Fruit fly (Drosophila melanogaster): ENCODE measurements around the gene Men-b.
A peak's percentile ranks its signal among the peaks of the same experiment; 100 is the strongest.

Gene Men-b

dm6 chr3R:27185933-27186571 lies 34.6 kb downstream of the Men-b start (continued):
- TF ChIP-seq cato (GFP tag; optimal IDR thresholded peaks at IDR 0.05; ENCODE audit: borderline replicate concordance) (no peak), repo (GFP tag; optimal IDR thresholded peaks at IDR 0.05) (no peak), sob (GFP tag; IDR thresholded peaks at IDR 0.05) (no peak), Mad (GFP tag; optimal IDR thresholded peaks at IDR 0.05) (no peak), CG10209 (GFP tag; optimal IDR thresholded peaks at IDR 0.05) (no peak), Hr78 (GFP tag; optimal IDR thresholded peaks at IDR 0.05) (no peak), sc (optimal IDR thresholded peaks at IDR 0.05) (no peak), sc (GFP tag; optimal IDR thresholded peaks at IDR 0.05) (no peak), CG12744 (GFP tag; optimal IDR thresholded peaks at IDR 0.05) (no peak), CG7271 (tag; optimal IDR thresholded peaks at IDR 0.05) (no peak), CG8765 (GFP tag; IDR thresholded peaks at IDR 0.05) (no peak), CG7839 (tag; optimal IDR thresholded peaks at IDR 0.05) (peak; percentile 18), CG4854 (GFP tag; optimal IDR thresholded peaks at IDR 0.05) (no peak), row (GFP tag; IDR thresholded peaks at IDR 0.05) (peak; percentile 24; the same call in 2 of the 3 replicates), pzg (GFP tag; optimal IDR thresholded peaks at IDR 0.05) (no peak), sens (GFP tag) (peak; percentile 65), tin (GFP tag; optimal IDR thresholded peaks at IDR 0.05) (no peak), slou (GFP tag; optimal IDR thresholded peaks at IDR 0.05) (no peak), CG34224 (GFP tag; IDR thresholded peaks at IDR 0.05; ENCODE audit: partially characterized antibody) (no peak), CG18011 (GFP tag; optimal IDR thresholded peaks at IDR 0.05) (no peak), CG15073 (GFP tag; optimal IDR thresholded peaks at IDR 0.05) (no peak), gro (GFP tag; optimal IDR thresholded peaks at IDR 0.05) (no peak), en (GFP tag; optimal IDR thresholded peaks at IDR 0.05) (no peak), Vsx1 (GFP tag; optimal IDR thresholded peaks at IDR 0.05) (no peak), CG17186 (GFP tag; optimal IDR thresholded peaks at IDR 0.05) (no peak), CG3838 (GFP tag; optimal IDR thresholded peaks at IDR 0.05) (no peak), Pdp1 (GFP tag; optimal IDR thresholded peaks at IDR 0.05) (no peak), gsb (GFP tag; IDR thresholded peaks at IDR 0.05) (no peak), ssp (GFP tag; IDR thresholded peaks at IDR 0.05) (no peak), gem (tag; optimal IDR thresholded peaks at IDR 0.05) (peak; percentile 32), ind (GFP tag; optimal IDR thresholded peaks at IDR 0.05) (no peak), CG1602 (GFP tag; optimal IDR thresholded peaks at IDR 0.05) (no peak), CG2889 (GFP tag; IDR thresholded peaks at IDR 0.05) (no peak), Usf (GFP tag; optimal IDR thresholded peaks at IDR 0.05) (no peak), CG12391 (tag; optimal IDR thresholded peaks at IDR 0.05) (no peak), lola (GFP tag; optimal IDR thresholded peaks at IDR 0.05) (no peak), dysf (GFP tag; IDR thresholded peaks at IDR 0.05) (peak; percentile 13; the same call in 1 of the 3 replicates), CG4282 (GFP tag; optimal IDR thresholded peaks at IDR 0.05) (no peak), exex (tag; optimal IDR thresholded peaks at IDR 0.05) (no peak), Chrac-16 (GFP tag; optimal IDR thresholded peaks at IDR 0.05) (no peak), Six4 (GFP tag; optimal IDR thresholded peaks at IDR 0.05) (no peak), Aef1 (GFP tag; IDR thresholded peaks at IDR 0.05) (no peak), dimm (GFP tag; IDR thresholded peaks at IDR 0.05) (no peak), CG11085 (GFP tag; IDR thresholded peaks at IDR 0.05) (no peak), Xrp1 (GFP tag; IDR thresholded peaks at IDR 0.05) (0 out of 2 replicates have a peak, but pooled peaks have one; percentile 9), NC2α (GFP tag; optimal IDR thresholded peaks at IDR 0.05) (no peak), Dll (GFP tag; IDR thresholded peaks at IDR 0.05; ENCODE audit: partially characterized antibody) (no peak), pho (GFP tag; optimal IDR thresholded peaks at IDR 0.05) (no peak), E2f1 (GFP tag; IDR thresholded peaks at IDR 0.05) (0 out of 2 replicates have a peak, but pooled peaks have one; percentile 11), ewg (GFP tag; optimal IDR thresholded peaks at IDR 0.05) (peak; percentile 41), usp (GFP tag; optimal IDR thresholded peaks at IDR 0.05) (no peak)

Measured in whole organism, embryonic.